Worm (Caenorhabditis elegans) whole organism, late embryonic: ENCODE measurements around the gene srx-134.

ENCODE experiments used
- ceh-24 ChIP-seq: sonication (generic microtip); optimal IDR thresholded peaks from 2 replicates; lab custom pipeline; 2016; ENCODE audit warnings: mild to moderate bottlenecking, missing genetic modification characterization, missing compliant biosample characterization
- pros-1 ChIP-seq: fragments of 150-350 bp; optimal IDR thresholded peaks from 2 replicates; lab custom pipeline; 2014; ENCODE audit warnings: missing biosample characterization, missing genetic modification reagents, missing genetic modification characterization

ce11 chrV:13878226-13878625, 21.9 kb upstream of the srx-134 start:
- TF ChIP-seq ceh-24 (tag; lab: Kevin White, UChicago) (no peak), pros-1 (tag; lab: Kevin White, UChicago) (no peak)
